Worm (Caenorhabditis elegans): Measurements from ENCODE around the gene pcp-2.

ce11 chrIV:9118348-9118747 is 46.6 kb downstream of the pcp-2 start:
- TF ChIP-seq ztf-11 (tag; optimal IDR thresholded peaks at IDR 0.05) (no peak), unc-39 (tag; optimal IDR thresholded peaks at IDR 0.05) (no peak), skn-1 (tag; optimal IDR thresholded peaks at IDR 0.05) (no peak), nhr-77 (tag; optimal IDR thresholded peaks at IDR 0.05) (no peak), tbx-2 (tag; optimal IDR thresholded peaks at IDR 0.05) (no peak), unc-62 (GFP tag; optimal IDR thresholded peaks at IDR 0.05) (no peak), nhr-11 (tag; optimal IDR thresholded peaks at IDR 0.05) (no peak), ceh-82 (tag; optimal IDR thresholded peaks at IDR 0.05) (no peak)
